Worm (Caenorhabditis elegans) whole organism, L4/young adult: ENCODE measurements around the gene K09E3.7.

Source experiments
- W03F9.2 ChIP-seq: fragments of 150-350 bp; optimal IDR thresholded peaks from 2 replicates; lab custom pipeline; 2014; ENCODE audit warnings: missing biosample characterization, missing genetic modification characterization
- dao-5 ChIP-seq: sonication (generic microtip); optimal IDR thresholded peaks from 2 replicates; lab custom pipeline; 2016; ENCODE audit warnings: missing genotype, missing genetic modification characterization, moderate library complexity, missing compliant biosample characterization
- him-1 ChIP-seq: sonication (generic microtip); optimal IDR thresholded peaks from 2 replicates; lab custom pipeline; 2016; ENCODE audit warnings: missing genotype, missing genetic modification reagents, missing genetic modification characterization, missing compliant biosample characterization

DNA sequence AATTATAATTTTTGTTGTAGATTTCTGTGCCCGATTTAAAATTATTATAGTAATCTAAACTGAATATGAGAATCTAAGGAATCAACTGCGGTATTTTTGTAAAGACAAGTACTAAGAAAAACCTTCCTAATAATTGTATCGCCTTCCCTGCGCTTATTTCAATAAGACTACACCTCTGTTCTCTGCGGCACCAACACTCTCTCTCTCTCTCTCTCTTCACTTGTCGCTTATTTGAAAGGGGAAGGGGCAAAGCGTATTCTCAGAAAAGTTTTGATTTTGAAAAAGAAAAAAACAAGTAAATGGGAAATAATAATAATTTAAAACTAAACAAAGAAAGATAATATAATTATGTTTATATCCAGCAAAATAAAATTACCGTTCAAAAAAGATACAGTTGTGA is 46.9 kb upstream of the K09E3.7 start:
- no peak for TF ChIP-seq dao-5
- TF ChIP-seq him-1 (tag; lab: Kevin White, UChicago): no peak
- TF ChIP-seq W03F9.2 (tag; lab: Kevin White, UChicago): peak; percentile 62
